Fruit fly (Drosophila melanogaster): ENCODE measurements around the gene spi.
A peak's percentile ranks its signal among the peaks of the same experiment; 100 is the strongest.

Gene spi

dm6 chr2L:19537779-19538456 lies 39.2 kb downstream of the spi start, which contains the start of gene CG13082 (continued):
- TF ChIP-seq esg (GFP tag; conservative IDR thresholded peaks at IDR 0.05) (no peak), tgo (GFP tag; IDR thresholded peaks at IDR 0.05) (peak; percentile 35; the same call in 1 of the 3 replicates), unc-4 (GFP tag; IDR thresholded peaks at IDR 0.05; ENCODE audit: partially characterized antibody) (no peak), odd (GFP tag; optimal IDR thresholded peaks at IDR 0.05) (no peak), CG11723 (GFP tag; optimal IDR thresholded peaks at IDR 0.05) (peak; percentile 35), slp2 (GFP tag; optimal IDR thresholded peaks at IDR 0.05) (peak; percentile 40), HHEX (GFP tag; optimal IDR thresholded peaks at IDR 0.05) (no peak), CG32532 (GFP tag; IDR thresholded peaks at IDR 0.05) (no peak), Dll (GFP tag; IDR thresholded peaks at IDR 0.05; ENCODE audit: partially characterized antibody) (no peak), phol (tag; optimal IDR thresholded peaks at IDR 0.05) (peak; percentile 74), zfh2 (GFP tag; optimal IDR thresholded peaks at IDR 0.05) (no peak), CG9817 (tag; optimal IDR thresholded peaks at IDR 0.05) (peak; percentile 13), CG3995 (GFP tag; optimal IDR thresholded peaks at IDR 0.05) (no peak), CG14441 (GFP tag; IDR thresholded peaks at IDR 0.05) (no peak), grn (GFP tag; optimal IDR thresholded peaks at IDR 0.05) (no peak), Xrp1 (GFP tag; IDR thresholded peaks at IDR 0.05) (peak; percentile 81), CG6791 (GFP tag; IDR thresholded peaks at IDR 0.05; ENCODE audit: partially characterized antibody) (no peak), NK7.1 (GFP tag; optimal IDR thresholded peaks at IDR 0.05) (no peak), CG6175 (GFP tag; IDR thresholded peaks at IDR 0.05) (no peak), HLH3B (GFP tag; IDR thresholded peaks at IDR 0.05) (no peak), Asciz (GFP tag; optimal IDR thresholded peaks at IDR 0.05) (peak; percentile 39), pb (GFP tag; optimal IDR thresholded peaks at IDR 0.05) (no peak), Blimp-1 (GFP tag; optimal IDR thresholded peaks at IDR 0.05) (peak; percentile 87), H15 (GFP tag; IDR thresholded peaks at IDR 0.05) (0 out of 3 replicates have a peak, but pooled peaks have one; percentile 11), CG5180 (GFP tag; optimal IDR thresholded peaks at IDR 0.05) (no peak), CG17912 (GFP tag; optimal IDR thresholded peaks at IDR 0.05) (no peak), MTF-1 (GFP tag; optimal IDR thresholded peaks at IDR 0.05; ENCODE audit: borderline replicate concordance) (no peak), lab (GFP tag; optimal IDR thresholded peaks at IDR 0.05) (no peak), CG12104 (GFP tag; optimal IDR thresholded peaks at IDR 0.05) (no peak), CG12219 (GFP tag; optimal IDR thresholded peaks at IDR 0.05) (peak; percentile 2), D19B (GFP tag; optimal IDR thresholded peaks at IDR 0.05) (no peak), ash1 (GFP tag; optimal IDR thresholded peaks at IDR 0.05) (no peak), pho (GFP tag; optimal IDR thresholded peaks at IDR 0.05) (peak; percentile 28), ind (GFP tag; optimal IDR thresholded peaks at IDR 0.05) (peak; percentile 33), Camta (GFP tag; optimal IDR thresholded peaks at IDR 0.05) (peak; percentile 50), CG18619 (GFP tag; optimal IDR thresholded peaks at IDR 0.05) (no peak), MBD-R2 (GFP tag; IDR thresholded peaks at IDR 0.05) (no peak), repo (GFP tag; optimal IDR thresholded peaks at IDR 0.05) (no peak), aop (GFP tag; IDR thresholded peaks at IDR 0.05) (no peak), CG32772 (GFP tag; IDR thresholded peaks at IDR 0.05) (no peak), CG9437 (GFP tag; optimal IDR thresholded peaks at IDR 0.05) (peak; percentile 16), CG3163 (GFP tag; optimal IDR thresholded peaks at IDR 0.05) (no peak), Meics (GFP tag; optimal IDR thresholded peaks at IDR 0.05) (no peak), luna (GFP tag; optimal IDR thresholded peaks at IDR 0.05) (no peak), Trl (optimal IDR thresholded peaks at IDR 0.05) (no peak), Trl (GFP tag; optimal IDR thresholded peaks at IDR 0.05) (no peak), CG31388 (GFP tag; optimal IDR thresholded peaks at IDR 0.05) (no peak), br (optimal IDR thresholded peaks at IDR 0.05) (no peak), C15 (GFP tag; IDR thresholded peaks at IDR 0.05) (no peak), Lim3 (GFP tag; IDR thresholded peaks at IDR 0.05) (no peak), pfk (GFP tag; optimal IDR thresholded peaks at IDR 0.05) (no peak)
